Worm (Caenorhabditis elegans) whole organism, L3 larva: ENCODE measurements around the gene Y54G2A.37.

Source experiments
- aly-2 ChIP-seq: fragments of 150-350 bp; optimal IDR thresholded peaks from 2 replicates; lab custom pipeline; 2014; ENCODE audit warnings: missing biosample characterization, missing genetic modification characterization
- ama-1 ChIP-seq: fragments of 150-350 bp; optimal IDR thresholded peaks from 2 replicates; lab custom pipeline; 2018
- ceh-28 ChIP-seq: fragments of 150-350 bp; optimal IDR thresholded peaks from 2 replicates; lab custom pipeline; 2014; ENCODE audit warnings: missing biosample characterization, missing genetic modification reagents, missing genetic modification characterization
- elt-1 ChIP-seq: fragments of 150-350 bp; optimal IDR thresholded peaks from 2 replicates; lab custom pipeline; 2014; ENCODE audit warnings: missing biosample characterization, missing genetic modification characterization
- fos-1 ChIP-seq: fragments of 150-350 bp; optimal IDR thresholded peaks from 2 replicates; lab custom pipeline; 2014; ENCODE audit warnings: missing biosample characterization, missing genetic modification characterization
- hmg-11 ChIP-seq: sonication (generic microtip); optimal IDR thresholded peaks from 2 replicates; lab custom pipeline; 2016; ENCODE audit warnings: missing genetic modification characterization, missing compliant biosample characterization
- nhr-11 ChIP-seq: fragments of 150-350 bp; optimal IDR thresholded peaks from 2 replicates; lab custom pipeline; 2014; ENCODE audit warnings: missing biosample characterization, missing genetic modification characterization
- nhr-237 ChIP-seq: fragments of 150-350 bp; optimal IDR thresholded peaks from 2 replicates; lab custom pipeline; 2014; ENCODE audit warnings: missing biosample characterization, missing genetic modification characterization
- nhr-77 ChIP-seq: fragments of 150-350 bp; optimal IDR thresholded peaks from 2 replicates; lab custom pipeline; 2014; ENCODE audit warnings: missing biosample characterization, missing genetic modification characterization
- snpc-4 ChIP-seq: fragments of 150-350 bp; optimal IDR thresholded peaks from 2 replicates; lab custom pipeline; 2014; ENCODE audit warnings: missing biosample characterization, missing genetic modification characterization

ce11 chrIV:2841260-2841659 lies 20.8 kb downstream of the Y54G2A.37 start, which contains the start of gene clec-83:
- TF ChIP-seq ceh-28 (tag; lab: Kevin White, UChicago) = no peak
- no peak for TF ChIP-seq fos-1 (tag; lab: Kevin White, UChicago)
- TF ChIP-seq nhr-77 (tag; lab: Kevin White, UChicago) = no peak
- TF ChIP-seq nhr-11 = no peak
- TF ChIP-seq elt-1 = no peak
- no peak for TF ChIP-seq aly-2
- TF ChIP-seq hmg-11 (tag; lab: Kevin White, UChicago) = no peak
- no peak for TF ChIP-seq nhr-237 (tag; lab: Kevin White, UChicago)
- no peak for TF ChIP-seq snpc-4 (tag; lab: Kevin White, UChicago)
- TF ChIP-seq ama-1 = no peak
